Fruit fly (Drosophila melanogaster) whole organism, prepupa: ENCODE results near the gene aqz.

Experiments used
- Blimp-1 ChIP-seq: fragments of 200-800 bp; sonication (Bioruptor generic); optimal IDR thresholded peaks from 3 replicates; lab custom pipeline; 2017; ENCODE audit warnings: missing biosample characterization, missing genetic modification characterization, mild to moderate bottlenecking, moderate library complexity, missing genetic modification reagents
- CG16779 ChIP-seq: fragments of 200-800 bp; sonication (Bioruptor generic); optimal IDR thresholded peaks from 3 replicates; lab custom pipeline; 2017; ENCODE audit warnings: missing biosample characterization, mild to moderate bottlenecking, missing genetic modification characterization
- CG31627 ChIP-seq: fragments of 200-800 bp; sonication (Bioruptor generic); optimal IDR thresholded peaks from 3 replicates; lab custom pipeline; 2016; ENCODE audit warnings: missing biosample characterization, missing genetic modification characterization
- CG6808 ChIP-seq: fragments of 200-800 bp; sonication (Bioruptor generic); optimal IDR thresholded peaks from 3 replicates; lab custom pipeline; 2017; ENCODE audit warnings: missing biosample characterization, missing genetic modification characterization, mild to moderate bottlenecking, moderate library complexity, missing genetic modification reagents
- Ets21C ChIP-seq: fragments of 200-800 bp; sonication (Bioruptor generic); optimal IDR thresholded peaks from 3 replicates; lab custom pipeline; 2016; ENCODE audit warnings: missing biosample characterization, missing genetic modification characterization
- Lpt ChIP-seq: fragments of 200-800 bp; sonication (Bioruptor generic); optimal IDR thresholded peaks from 3 replicates; lab custom pipeline; 2016; ENCODE audit warnings: missing biosample characterization, missing genetic modification characterization
- Sox14 ChIP-seq: fragments of 200-800 bp; sonication (Bioruptor generic); optimal IDR thresholded peaks from 3 replicates; lab custom pipeline; 2016; ENCODE audit warnings: missing biosample characterization, missing genetic modification characterization
- esn ChIP-seq: fragments of 200-800 bp; sonication (Bioruptor generic); optimal IDR thresholded peaks from 2 replicates; lab custom pipeline; 2016; ENCODE audit warnings: missing biosample characterization, mild to moderate bottlenecking, missing genetic modification characterization, moderate library complexity
- fkh ChIP-seq: fragments of 200-800 bp; sonication (Bioruptor generic); optimal IDR thresholded peaks from 3 replicates; lab custom pipeline; 2017; ENCODE audit warnings: missing biosample characterization, mild to moderate bottlenecking, missing genetic modification characterization, moderate library complexity
- lz ChIP-seq: fragments of 200-800 bp; sonication (Bioruptor generic); optimal IDR thresholded peaks from 3 replicates; lab custom pipeline; 2016; ENCODE audit warnings: missing biosample characterization, missing genetic modification characterization
- ss ChIP-seq, 2 experiments: fragments of 200-800 bp; sonication (Bioruptor generic); optimal IDR thresholded peaks; 2 replicates in 1 of 2; 3 replicates in 1 of 2; lab custom pipeline; 2017 to 2018; ENCODE audit warnings: mild to moderate bottlenecking in 2 of 2, missing biosample characterization in 2 of 2, missing genetic modification characterization in 2 of 2, moderate library complexity in 1 of 2
- topi ChIP-seq: fragments of 200-800 bp; sonication (Bioruptor generic); optimal IDR thresholded peaks from 3 replicates; lab custom pipeline; 2016; ENCODE audit warnings: missing biosample characterization, missing genetic modification characterization

DNA sequence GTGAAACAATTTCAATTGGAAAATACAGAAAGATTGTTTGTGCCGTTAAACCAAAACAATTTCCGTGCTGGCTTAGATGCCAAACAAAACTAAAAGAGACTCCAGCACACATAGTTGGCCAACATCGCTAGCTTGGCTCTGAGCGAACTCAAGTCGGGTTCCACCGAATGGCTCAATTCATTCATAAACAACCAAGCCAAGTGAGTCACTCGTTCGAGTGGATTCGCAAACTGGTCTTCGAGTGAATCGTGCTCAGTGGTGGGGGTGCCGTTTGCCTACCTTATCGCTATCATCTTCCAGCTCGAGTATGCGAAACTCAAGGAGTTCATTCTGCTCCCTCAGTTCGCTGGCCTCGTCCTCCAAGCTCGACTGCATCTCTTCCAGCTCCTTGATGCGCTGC, 35.0 kb downstream of the aqz start:
- no peak for TF ChIP-seq CG16779 (tag; lab: Kevin White, UChicago)
- no peak for TF ChIP-seq lz
- no peak for TF ChIP-seq Lpt (GFP tag; lab: Kevin White, UChicago)
- no peak for TF ChIP-seq fkh (GFP tag; lab: Kevin White, UChicago)
- TF ChIP-seq Ets21C (GFP tag; lab: Kevin White, UChicago): no peak
- TF ChIP-seq CG31627: no peak
- no peak for TF ChIP-seq ss (GFP tag; optimal IDR thresholded peaks at IDR 0.05; lab: Kevin White, UChicago)
- TF ChIP-seq esn: no peak
- TF ChIP-seq Sox14: no peak
- TF ChIP-seq topi (GFP tag; lab: Kevin White, UChicago): no peak
- TF ChIP-seq CG6808 (GFP tag; lab: Kevin White, UChicago): no peak
- TF ChIP-seq Blimp-1 (GFP tag; lab: Kevin White, UChicago): no peak
